Fruit fly (Drosophila melanogaster): ENCODE results near the gene CG13606.

The CG13606 gene

DNA sequence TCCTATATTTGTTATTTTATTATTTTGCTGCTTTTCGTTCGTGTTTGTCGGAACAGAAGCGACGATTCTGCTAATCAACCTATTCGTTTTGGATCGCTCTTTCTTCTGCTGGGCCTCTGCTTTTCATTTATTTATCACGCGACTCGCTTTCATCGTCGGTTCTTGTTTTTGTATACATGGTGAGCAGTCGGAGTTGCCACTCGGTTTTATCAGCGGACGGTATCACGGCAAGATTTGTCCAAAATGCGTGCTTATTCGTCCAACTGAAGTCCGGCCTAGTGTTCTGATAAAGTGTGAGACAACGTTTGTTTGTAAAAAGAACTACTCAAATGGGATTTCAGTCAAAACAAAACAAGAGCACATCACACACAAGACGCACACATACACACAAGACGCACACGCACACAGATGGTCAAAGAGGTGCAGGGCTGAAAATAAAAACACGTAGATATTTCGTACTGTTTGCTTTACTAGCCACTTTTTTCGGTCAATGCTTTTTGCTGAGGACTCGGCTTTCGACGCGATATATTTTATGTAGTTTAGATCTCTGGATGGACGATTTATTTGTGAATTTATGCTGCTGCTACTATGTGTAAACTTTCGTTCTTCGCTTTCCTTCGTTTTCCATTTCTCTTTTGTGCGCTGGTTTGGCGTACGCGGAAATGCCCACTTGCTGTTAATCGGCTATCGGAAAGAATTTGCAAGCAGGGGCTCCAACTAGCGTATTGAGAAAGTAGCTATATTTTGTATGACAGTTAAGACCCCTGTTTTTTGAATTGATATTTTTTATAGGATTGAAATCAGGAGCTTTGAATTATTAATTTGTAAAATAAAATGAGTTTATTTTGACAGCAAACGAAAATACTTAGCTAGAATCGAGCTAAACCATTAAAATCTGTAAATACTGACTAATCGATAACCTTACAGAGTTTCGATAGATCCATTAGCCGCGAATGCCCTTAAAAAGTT lies 49.2 kb downstream of the CG13606 start, which contains the start of gene twin (continued):
- TF ChIP-seq CG6792 (GFP tag; optimal IDR thresholded peaks at IDR 0.05) (peak; percentile 15), Lpt (GFP tag; optimal IDR thresholded peaks at IDR 0.05) (peak; percentile 9), CG8632 (GFP tag; optimal IDR thresholded peaks at IDR 0.05) (no peak), CG15336 (GFP tag; IDR thresholded peaks at IDR 0.05) (no peak), CG6163 (GFP tag; IDR thresholded peaks at IDR 0.05) (peak; percentile 73), dac (GFP tag; optimal IDR thresholded peaks at IDR 0.05) (no peak), CG3919 (GFP tag; optimal IDR thresholded peaks at IDR 0.05) (peak; percentile 27), spab (GFP tag; optimal IDR thresholded peaks at IDR 0.05) (no peak), salr (GFP tag; optimal IDR thresholded peaks at IDR 0.05) (no peak), Hr39 (GFP tag; optimal IDR thresholded peaks at IDR 0.05) (peak; percentile 58), CG10631 (GFP tag; optimal IDR thresholded peaks at IDR 0.05) (peak; percentile 51), Gug (GFP tag; IDR thresholded peaks at IDR 0.05) (0 out of 2 replicates have a peak, but pooled peaks have one; percentile 29), Ets96B (tag; optimal IDR thresholded peaks at IDR 0.05) (no peak), CG1621 (tag; optimal IDR thresholded peaks at IDR 0.05) (no peak)

DNA sequence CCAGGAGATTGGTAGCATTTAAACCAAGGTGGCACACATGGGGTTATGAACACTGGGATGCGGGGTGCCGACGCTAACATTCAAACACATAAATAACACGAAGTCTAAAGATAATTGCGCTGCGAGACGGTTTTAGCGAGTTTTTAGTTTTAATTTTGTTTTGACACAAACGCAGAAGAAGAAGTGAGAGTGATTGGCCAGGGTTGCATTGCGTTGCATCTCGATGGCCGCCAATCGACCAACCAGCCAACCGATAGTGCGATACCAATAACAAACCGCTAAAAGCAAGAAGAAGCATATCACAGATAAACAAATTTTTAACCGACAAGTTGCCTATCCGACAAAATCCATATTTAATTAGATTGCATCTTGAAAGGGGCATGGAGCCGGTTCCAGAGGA lies 54.3 kb downstream of the CG13606 start, which contains the start of the genes Spps and CG13609:
Spps (minus strand) TSS at position 191 of the 400 bp plus-strand sequence.
CG13609 (plus strand) TSS at position 280 of the 400 bp plus-strand sequence.
- no peak for TF ChIP-seq CG9139 (GFP tag; optimal IDR thresholded peaks at IDR 0.05)
- no peak for TF ChIP-seq CG15336 (GFP tag; IDR thresholded peaks at IDR 0.05)
- TF ChIP-seq net (GFP tag; optimal IDR thresholded peaks at IDR 0.05): no peak
- peak; percentile 3 for TF ChIP-seq CG3919 (GFP tag; optimal IDR thresholded peaks at IDR 0.05)
- no peak for TF ChIP-seq Ets21C (GFP tag; optimal IDR thresholded peaks at IDR 0.05)
- TF ChIP-seq CG11762 (GFP tag; optimal IDR thresholded peaks at IDR 0.05; ENCODE audit: insufficient read depth): no peak
- no peak for TF ChIP-seq cyc (GFP tag; optimal IDR thresholded peaks at IDR 0.05)
- TF ChIP-seq Lpt (GFP tag; optimal IDR thresholded peaks at IDR 0.05): no peak
- TF ChIP-seq CG32006 (GFP tag; optimal IDR thresholded peaks at IDR 0.05): no peak
- TF ChIP-seq lz (GFP tag; optimal IDR thresholded peaks at IDR 0.05): no peak
- TF ChIP-seq Ets96B (tag; optimal IDR thresholded peaks at IDR 0.05): no peak
- TF ChIP-seq Blimp-1 (GFP tag; optimal IDR thresholded peaks at IDR 0.05): peak; percentile 98
- no peak for TF ChIP-seq OdsH (GFP tag; optimal IDR thresholded peaks at IDR 0.05)
- TF ChIP-seq CG7368 (GFP tag; optimal IDR thresholded peaks at IDR 0.05): no peak
- TF ChIP-seq CG6854 (GFP tag; optimal IDR thresholded peaks at IDR 0.05): peak; percentile 5
- TF ChIP-seq Sox102F (GFP tag; optimal IDR thresholded peaks at IDR 0.05): no peak
- TF ChIP-seq CG31627 (GFP tag; optimal IDR thresholded peaks at IDR 0.05): no peak
- TF ChIP-seq Met (GFP tag; optimal IDR thresholded peaks at IDR 0.05): no peak
- TF ChIP-seq CG6163 (GFP tag; IDR thresholded peaks at IDR 0.05): no peak
- TF ChIP-seq spab (GFP tag; optimal IDR thresholded peaks at IDR 0.05): no peak
- no peak; the same call in 2 of the 3 replicates for TF ChIP-seq CG8119 (GFP tag; IDR thresholded peaks at IDR 0.05)
- no peak for TF ChIP-seq CG3032 (tag; optimal IDR thresholded peaks at IDR 0.05)
- TF ChIP-seq fd85E (GFP tag; optimal IDR thresholded peaks at IDR 0.05): no peak
- no peak for TF ChIP-seq Hr39 (GFP tag; optimal IDR thresholded peaks at IDR 0.05)
- TF ChIP-seq CG8319 (GFP tag; optimal IDR thresholded peaks at IDR 0.05): no peak
- no peak for TF ChIP-seq CG11294 (GFP tag; IDR thresholded peaks at IDR 0.05)
- no peak for TF ChIP-seq vri (GFP tag; optimal IDR thresholded peaks at IDR 0.05)
- TF ChIP-seq pdm3 (GFP tag; optimal IDR thresholded peaks at IDR 0.05): no peak
- no peak for TF ChIP-seq CG6276 (GFP tag; optimal IDR thresholded peaks at IDR 0.05)
- no peak for TF ChIP-seq eg (GFP tag; IDR thresholded peaks at IDR 0.05)
- TF ChIP-seq topi (GFP tag; optimal IDR thresholded peaks at IDR 0.05): no peak
- TF ChIP-seq Eip93F (GFP tag; optimal IDR thresholded peaks at IDR 0.05): no peak
- TF ChIP-seq achi (GFP tag; optimal IDR thresholded peaks at IDR 0.05): peak; percentile 52
- peak; percentile 58 for TF ChIP-seq Eip78C (GFP tag)
- TF ChIP-seq fkh (GFP tag; optimal IDR thresholded peaks at IDR 0.05): peak; percentile 56
- no peak for TF ChIP-seq CG8632 (GFP tag; optimal IDR thresholded peaks at IDR 0.05)
- no peak for TF ChIP-seq CG11902 (GFP tag; optimal IDR thresholded peaks at IDR 0.05)
- TF ChIP-seq CG10669 (GFP tag; optimal IDR thresholded peaks at IDR 0.05): no peak
- TF ChIP-seq svp (GFP tag): no peak
- no peak for TF ChIP-seq Hr4 (GFP tag; optimal IDR thresholded peaks at IDR 0.05)
- TF ChIP-seq salr (GFP tag; optimal IDR thresholded peaks at IDR 0.05): no peak
- TF ChIP-seq Gug (GFP tag; IDR thresholded peaks at IDR 0.05): no peak
- TF ChIP-seq CG6792 (GFP tag; optimal IDR thresholded peaks at IDR 0.05): no peak
- TF ChIP-seq CG4318 (GFP tag; optimal IDR thresholded peaks at IDR 0.05): no peak
